Worm (Caenorhabditis elegans) whole organism, midembryonic: Measurements from ENCODE around the gene T27D12.1.

Experiments used
- flt-1 ChIP-seq: fragments of 200-800 bp; sonication (Bioruptor generic); IDR thresholded peaks from 2 replicates; pipeline ENCODE4 v1.3.6; 2022; ENCODE audit warnings: missing genetic modification characterization, missing compliant biosample characterization
- klf-2 ChIP-seq: fragments of 200-800 bp; sonication (Bioruptor generic); conservative IDR thresholded peaks from 2 replicates; pipeline ENCODE4 v1.3.6; 2022; ENCODE audit warnings: missing genetic modification reagents, missing genetic modification characterization, missing compliant biosample characterization
- med-1 ChIP-seq: sonication (generic microtip); optimal IDR thresholded peaks from 2 replicates; lab custom pipeline; 2017; ENCODE audit warnings: missing genetic modification characterization, mild to moderate bottlenecking, missing compliant biosample characterization, antibody characterized with exemption, missing genetic modification reagents; ENCODE audit not compliant: insufficient read depth
- ref-1 ChIP-seq: fragments of 200-800 bp; sonication (Bioruptor generic); conservative IDR thresholded peaks from 2 replicates; pipeline ENCODE4 v1.3.6; 2022; ENCODE audit warnings: missing genetic modification reagents, missing genetic modification characterization, missing compliant biosample characterization

DNA sequence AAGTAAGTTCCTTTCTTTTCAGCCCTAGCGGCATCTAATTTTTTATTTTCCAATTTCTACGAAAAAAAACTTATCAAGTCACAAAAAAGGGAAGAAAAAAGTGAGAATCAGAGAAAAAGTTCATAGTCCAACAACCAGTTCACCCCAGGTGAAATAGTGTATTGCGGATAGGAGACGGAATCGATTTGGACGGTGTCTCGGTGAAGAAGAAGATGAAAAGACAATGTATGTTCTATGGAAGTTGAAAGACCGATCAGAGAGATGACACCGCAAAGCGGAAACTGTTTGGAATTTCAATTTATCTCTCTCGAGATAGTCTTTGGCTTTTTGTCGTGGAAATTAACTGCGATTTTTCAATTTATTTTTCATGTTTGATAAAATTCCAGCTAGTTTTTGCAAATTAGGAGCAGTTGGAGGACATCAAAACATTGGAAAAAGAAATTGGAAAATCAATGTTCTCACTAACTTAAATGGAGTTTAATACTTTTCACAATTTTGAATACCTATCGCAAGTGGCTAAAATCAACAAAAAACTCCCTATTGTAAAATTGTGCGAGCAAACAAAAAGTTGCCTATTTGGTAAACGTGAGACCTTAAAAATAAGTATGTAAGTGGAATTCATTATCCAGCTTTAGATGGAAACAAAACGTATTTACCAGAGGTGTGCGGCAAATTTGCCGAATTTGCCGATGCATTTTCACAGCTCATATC is 9.9 kb downstream of the T27D12.1 start:
- no peak for TF ChIP-seq ref-1 (GFP tag; lab: Robert Waterston, UW)
- TF ChIP-seq flt-1 (GFP tag; lab: Robert Waterston, UW) = no peak
- no peak for TF ChIP-seq klf-2 (GFP tag; lab: Robert Waterston, UW)
- TF ChIP-seq med-1 (GFP tag; lab: Kevin White, UChicago) = no peak
